Fruit fly (Drosophila melanogaster) whole organism, embryonic: ENCODE results near the gene yellow-e3.

Experiments used
- CG11093 ChIP-seq: fragments of 200-800 bp; sonication (Bioruptor generic); IDR thresholded peaks from 3 replicates; pipeline ENCODE4 v1.3.6; 2022; ENCODE audit warnings: missing biosample characterization, missing genetic modification characterization
- CG12104 ChIP-seq: fragments of 200-800 bp; sonication (Bioruptor generic); optimal IDR thresholded peaks from 3 replicates; lab custom pipeline; 2016; ENCODE audit warnings: missing biosample characterization, missing genetic modification characterization
- CG1233 ChIP-seq: fragments of 200-800 bp; sonication (Bioruptor generic); optimal IDR thresholded peaks from 4 replicates; lab custom pipeline; 2018; ENCODE audit warnings: missing biosample characterization, mild to moderate bottlenecking, missing genetic modification characterization
- bowl ChIP-seq: fragments of 200-800 bp; sonication (Bioruptor generic); IDR thresholded peaks from 2 replicates; pipeline ENCODE4 v1.3.6; 2022; ENCODE audit warnings: missing biosample characterization, missing genetic modification characterization

DNA sequence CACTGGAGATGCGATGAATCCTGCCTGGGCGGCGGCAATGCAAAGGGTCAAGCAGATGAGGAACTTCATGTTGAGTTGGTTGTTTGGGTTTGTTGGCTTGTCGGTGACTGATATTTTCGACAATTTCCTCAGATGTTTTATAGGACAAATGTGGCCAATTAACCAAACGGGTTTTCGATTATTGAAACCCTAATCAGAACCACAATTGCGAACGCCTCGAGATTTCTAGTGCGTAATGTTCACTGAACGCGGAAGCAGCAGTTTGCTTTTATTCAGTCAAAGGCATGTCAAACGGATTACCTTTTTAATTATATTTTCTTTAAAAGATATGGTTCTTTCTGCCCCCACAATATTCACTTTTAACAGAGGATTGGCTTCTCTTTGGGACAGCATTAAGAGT is 7.6 kb downstream of the yellow-e3 start, which contains the start of gene CG14374:
- TF ChIP-seq bowl (GFP tag; lab: Robert Waterston, UW) (no peak), CG12104 (no peak), CG1233 (GFP tag; lab: Kevin White, UChicago) (no peak), CG11093 (GFP tag; lab: Robert Waterston, UW) (no peak)
